Worm (Caenorhabditis elegans): ENCODE data around the gene str-112.

Gene str-112

DNA sequence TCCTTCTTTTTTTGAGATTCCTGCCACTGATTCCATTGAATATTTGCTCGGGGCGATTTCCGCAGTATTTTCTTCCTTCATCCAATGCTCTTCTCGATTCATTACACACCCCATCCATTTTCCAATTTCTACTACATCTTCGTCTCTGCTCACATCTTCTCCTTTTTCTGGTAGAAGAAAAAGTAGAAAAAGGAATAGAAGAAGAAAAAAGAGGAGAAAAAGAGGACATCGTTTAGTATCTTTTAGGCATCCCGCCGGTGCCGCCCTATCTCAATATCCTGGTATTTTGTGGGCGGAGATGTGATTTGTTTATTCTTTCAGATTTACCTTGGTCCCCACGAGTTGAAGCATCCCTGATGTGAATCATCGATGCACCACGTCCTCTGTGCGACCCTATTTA, 37.0 kb upstream of the str-112 start, which contains the start of gene lgc-39:
lgc-39 (plus strand) TSS at position 301 of the 400 bp plus-strand sequence.
- TF ChIP-seq hlh-30 (tag; optimal IDR thresholded peaks at IDR 0.05; ENCODE audit: insufficient read depth) (no peak), nhr-25 (tag; optimal IDR thresholded peaks at IDR 0.05; ENCODE audit: borderline replicate concordance, insufficient read depth) (no peak), lin-38 (GFP tag; IDR thresholded peaks at IDR 0.05) (no peak), hif-1 (tag; optimal IDR thresholded peaks at IDR 0.05) (no peak), ceh-44 (GFP tag; IDR thresholded peaks at IDR 0.05) (no peak), mdl-1 (tag; optimal IDR thresholded peaks at IDR 0.05) (no peak)

DNA sequence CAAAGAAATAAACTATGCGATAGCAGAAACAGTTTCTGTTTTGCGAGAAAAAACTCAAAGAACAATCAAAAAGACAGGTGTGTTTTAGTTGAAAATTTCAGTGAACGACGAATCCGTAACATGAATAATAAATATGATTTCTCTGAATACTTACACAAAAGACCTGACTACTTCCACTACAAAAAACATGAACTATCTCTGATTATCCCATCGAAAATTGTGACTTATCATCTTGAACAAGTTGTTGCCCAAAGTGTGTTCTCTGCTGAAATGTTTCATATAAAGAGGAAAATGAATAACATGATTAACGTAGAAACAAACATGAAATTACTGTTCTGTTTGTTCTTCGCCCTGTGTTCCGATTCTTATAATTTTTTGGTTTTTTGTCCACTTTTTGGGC, 28.5 kb upstream of the str-112 start, which contains the start of gene ugt-36:
ugt-36 (plus strand) TSS at position 301 of the 400 bp plus-strand sequence.
- TF ChIP-seq fos-1 (tag; optimal IDR thresholded peaks at IDR 0.05) (no peak), T20F7.1 (GFP tag; optimal IDR thresholded peaks at IDR 0.05) (no peak), duxl-1 (tag; optimal IDR thresholded peaks at IDR 0.05; ENCODE audit: poor library complexity) (no peak), nhr-28 (tag; optimal IDR thresholded peaks at IDR 0.05) (peak; percentile 16), saeg-2 (GFP tag; IDR thresholded peaks at IDR 0.05) (no peak), Y75B8A.6 (GFP tag; IDR thresholded peaks at IDR 0.05) (no peak), Y5F2A.4 (GFP tag; optimal IDR thresholded peaks at IDR 0.05) (no peak), cey-2 (tag; optimal IDR thresholded peaks at IDR 0.05; ENCODE audit: borderline replicate concordance, insufficient read depth) (no peak), unc-130 (GFP tag; optimal IDR thresholded peaks at IDR 0.05) (no peak)

DNA sequence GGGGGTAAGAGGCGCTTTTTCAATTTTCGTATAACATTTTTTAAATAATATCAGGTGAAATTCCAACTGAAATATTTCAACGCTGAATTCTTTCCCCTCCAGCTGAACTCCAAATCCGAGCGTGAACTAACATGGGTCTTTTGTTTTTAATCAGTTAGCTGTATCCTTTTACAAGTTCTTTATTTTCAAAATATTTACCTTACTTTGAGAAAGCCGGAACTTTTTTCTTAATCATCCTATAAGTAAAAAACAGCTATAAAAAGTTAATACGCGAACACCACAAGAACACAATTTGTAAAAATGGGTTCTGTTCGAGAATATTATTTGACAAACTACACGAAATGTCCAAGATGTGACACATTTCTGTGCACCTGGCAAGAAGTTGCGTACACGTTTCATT, 26.0 kb upstream of the str-112 start, which contains the start of gene srh-83:
srh-83 (plus strand) TSS at position 301 of the 400 bp plus-strand sequence.
- TF ChIP-seq R02D3.7 (tag; optimal IDR thresholded peaks at IDR 0.05) (no peak), hlh-11 (tag; optimal IDR thresholded peaks at IDR 0.05) (no peak), zfp-2 (tag; optimal IDR thresholded peaks at IDR 0.05) (no peak), mdl-1 (tag; optimal IDR thresholded peaks at IDR 0.05) (no peak), aha-1 (tag) (no peak), daf-19 (GFP tag; conservative IDR thresholded peaks at IDR 0.05) (no peak), lir-3 (tag; optimal IDR thresholded peaks at IDR 0.05) (no peak), lin-38 (GFP tag; IDR thresholded peaks at IDR 0.05) (no peak), snpc-1.2 (GFP tag; IDR thresholded peaks at IDR 0.05) (no peak), hmg-1.1 (GFP tag; IDR thresholded peaks at IDR 0.05) (no peak), ceh-62 (tag; optimal IDR thresholded peaks at IDR 0.05) (no peak), nhr-11 (tag; optimal IDR thresholded peaks at IDR 0.05) (no peak), nhr-77 (tag; optimal IDR thresholded peaks at IDR 0.05) (no peak)

DNA sequence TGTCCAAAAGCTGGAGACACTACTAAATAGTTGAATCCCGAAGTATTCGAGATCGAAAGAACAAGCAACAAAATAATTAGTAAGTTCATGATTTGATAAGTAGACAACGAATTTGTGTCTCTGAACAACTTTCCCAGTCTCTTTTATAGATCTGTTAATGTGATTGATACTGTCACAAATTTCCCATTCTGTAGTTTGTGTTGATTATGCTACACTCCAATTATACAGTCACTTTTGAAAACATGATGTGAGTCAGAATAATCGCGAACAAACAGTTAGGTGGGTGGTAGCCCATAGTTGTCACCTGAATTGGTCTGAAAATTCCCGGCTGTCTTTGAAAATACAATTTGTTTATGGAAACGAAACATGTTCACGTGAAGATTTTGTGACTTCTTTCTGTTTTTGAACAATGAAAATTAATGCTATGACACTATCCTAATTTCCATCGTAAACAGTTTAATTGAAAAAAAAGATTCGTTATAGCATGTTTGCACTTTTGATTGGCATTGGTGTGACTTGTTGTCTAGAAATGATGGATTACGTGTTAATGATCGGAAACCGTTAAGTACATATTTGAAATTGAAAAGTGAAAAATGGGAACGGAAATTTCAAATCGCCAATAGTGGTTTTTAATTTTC, 25.4 kb upstream of the str-112 start, which contains the start of gene ugt-41:
ugt-41 (minus strand) TSS at position 119 of the 638 bp plus-strand sequence.
- no peak for TF ChIP-seq aha-1 (tag)
- no peak for TF ChIP-seq Y5F2A.4 (GFP tag; optimal IDR thresholded peaks at IDR 0.05)
- no peak for TF ChIP-seq Y48G9A.11 (GFP tag; IDR thresholded peaks at IDR 0.05)
- TF ChIP-seq F37D6.2 (tag; optimal IDR thresholded peaks at IDR 0.05): no peak
- no peak for TF ChIP-seq Y105C5A.15 (GFP tag; IDR thresholded peaks at IDR 0.05)
- 0 out of 2 replicates have a peak, but pooled peaks have one; percentile 57 for TF ChIP-seq tra-1 (GFP tag; IDR thresholded peaks at IDR 0.05)
- TF ChIP-seq zag-1 (tag; optimal IDR thresholded peaks at IDR 0.05): no peak
- TF ChIP-seq lin-38 (GFP tag; IDR thresholded peaks at IDR 0.05): no peak
- no peak for TF ChIP-seq daf-8 (GFP tag; IDR thresholded peaks at IDR 0.05)
- TF ChIP-seq hif-1 (tag; optimal IDR thresholded peaks at IDR 0.05): peak in 1 of 2 experiments; percentile 53
- no peak for TF ChIP-seq zfp-2 (tag; optimal IDR thresholded peaks at IDR 0.05)
- no peak for TF ChIP-seq dmd-9 (GFP tag; IDR thresholded peaks at IDR 0.05)
- no peak for TF ChIP-seq lim-7 (GFP tag; IDR thresholded peaks at IDR 0.05)
- TF ChIP-seq hmg-1.1 (GFP tag; IDR thresholded peaks at IDR 0.05): no peak
- no peak for TF ChIP-seq nhr-6 (tag; optimal IDR thresholded peaks at IDR 0.05)
- TF ChIP-seq nhr-237 (tag; optimal IDR thresholded peaks at IDR 0.05): no peak
- TF ChIP-seq rbr-2 (tag; optimal IDR thresholded peaks at IDR 0.05): no peak
- no peak for TF ChIP-seq ceh-28 (tag; optimal IDR thresholded peaks at IDR 0.05)
- no peak for TF ChIP-seq madf-5 (GFP tag; IDR thresholded peaks at IDR 0.05)
- TF ChIP-seq ztf-7 (tag; optimal IDR thresholded peaks at IDR 0.05): no peak
- no peak for TF ChIP-seq ZK546.5 (tag; optimal IDR thresholded peaks at IDR 0.05)
- TF ChIP-seq ceh-32 (tag; optimal IDR thresholded peaks at IDR 0.05; ENCODE audit: poor library complexity): no peak
- no peak for TF ChIP-seq skn-1 (tag; optimal IDR thresholded peaks at IDR 0.05)
- TF ChIP-seq mxl-3 (GFP tag; optimal IDR thresholded peaks at IDR 0.05): no peak
- no peak for TF ChIP-seq T20F7.1 (GFP tag; optimal IDR thresholded peaks at IDR 0.05)
- no peak for TF ChIP-seq ces-1 (GFP tag; optimal IDR thresholded peaks at IDR 0.05)

Data from whole organism, L4 larva.